Worm (Caenorhabditis elegans) whole organism, L4 larva: ENCODE measurements around the gene T23B12.11.

Experiments used
- F10B5.3 ChIP-seq: sonication (generic microtip); optimal IDR thresholded peaks from 2 replicates; lab custom pipeline; 2016; ENCODE audit warnings: mild to moderate bottlenecking, missing genetic modification characterization, missing compliant biosample characterization
- Y48G9A.11 ChIP-seq: fragments of 200-800 bp; sonication (Bioruptor generic); IDR thresholded peaks from 2 replicates; pipeline ENCODE4 v1.3.6; 2022; ENCODE audit warnings: missing genetic modification reagents, missing genetic modification characterization, missing compliant biosample characterization
- Y5F2A.4 ChIP-seq: fragments of 200-800 bp; sonication (Bioruptor generic); optimal IDR thresholded peaks from 2 replicates; lab custom pipeline; 2018; ENCODE audit warnings: mild to moderate bottlenecking, missing genetic modification characterization, missing compliant biosample characterization
- Y75B8A.6 ChIP-seq: fragments of 200-800 bp; sonication (Bioruptor generic); IDR thresholded peaks from 2 replicates; pipeline ENCODE4 v1.3.6; 2022; ENCODE audit warnings: missing genetic modification reagents, missing genetic modification characterization, missing compliant biosample characterization
- ZK546.5 ChIP-seq, 2 experiments: sonication (generic microtip); optimal IDR thresholded peaks; 2 replicates each; lab custom pipeline; 2017; ENCODE audit warnings: missing biosample characterization in 2 of 2, missing genetic modification characterization in 2 of 2
- aha-1 ChIP-seq: fragments of 150-350 bp; peaks from one replicate; lab custom pipeline; 2014; ENCODE audit warnings: missing biosample characterization, missing genetic modification characterization
- ama-1 ChIP-seq: fragments of 150-350 bp; optimal IDR thresholded peaks from 2 replicates; lab custom pipeline; 2014; ENCODE audit warnings: inconsistent platforms, mixed read lengths
- arid-1 ChIP-seq: fragments of 200-800 bp; sonication (Bioruptor generic); conservative IDR thresholded peaks from 2 replicates; pipeline ENCODE4 v1.3.6; 2022; ENCODE audit warnings: missing genetic modification reagents, missing genetic modification characterization, missing compliant biosample characterization
- ceh-20 ChIP-seq: fragments of 200-800 bp; sonication (Bioruptor generic); IDR thresholded peaks from 2 replicates; pipeline ENCODE4 v1.3.6; 2022; ENCODE audit warnings: missing genetic modification reagents, missing genetic modification characterization, missing compliant biosample characterization
- ceh-82 ChIP-seq: sonication (generic microtip); optimal IDR thresholded peaks from 2 replicates; lab custom pipeline; 2017; ENCODE audit warnings: missing biosample characterization, missing genetic modification characterization
- ces-1 ChIP-seq: fragments of 150-350 bp; sonication (generic microtip); optimal IDR thresholded peaks from 4 replicates; lab custom pipeline; 2014; ENCODE audit warnings: missing biosample characterization, missing genetic modification reagents, missing genetic modification characterization
- cey-2 ChIP-seq: sonication (generic microtip); optimal IDR thresholded peaks from 3 replicates; lab custom pipeline; 2017; ENCODE audit warnings: missing genetic modification characterization, mild to moderate bottlenecking, missing compliant biosample characterization, antibody characterized with exemption, borderline replicate concordance; ENCODE audit not compliant: insufficient read depth
- ctbp-1 ChIP-seq: fragments of 200-800 bp; sonication (Bioruptor generic); IDR thresholded peaks from 2 replicates; pipeline ENCODE4 v1.3.6; 2022; ENCODE audit warnings: missing genetic modification reagents, missing genetic modification characterization, missing compliant biosample characterization
- daf-16 ChIP-seq, 3 experiments: sonication (generic microtip); optimal IDR thresholded peaks; 2 replicates each; lab custom pipeline; 2016 to 2017; ENCODE audit warnings: missing genetic modification characterization in 3 of 3, missing genetic modification reagents in 3 of 3, mild to moderate bottlenecking in 2 of 3, missing compliant biosample characterization in 2 of 3, missing biosample characterization in 1 of 3, moderate library complexity in 1 of 3
- daf-19 ChIP-seq: fragments of 200-800 bp; sonication (Bioruptor generic); conservative IDR thresholded peaks from 2 replicates; pipeline ENCODE4 v1.3.6; 2022; ENCODE audit warnings: missing genetic modification characterization, missing compliant biosample characterization
- daf-8 ChIP-seq: fragments of 200-800 bp; sonication (Bioruptor generic); IDR thresholded peaks from 2 replicates; pipeline ENCODE4 v1.3.6; 2022; ENCODE audit warnings: missing genetic modification characterization, missing compliant biosample characterization
- dmd-6 ChIP-seq: fragments of 200-800 bp; sonication (Bioruptor generic); IDR thresholded peaks from 2 replicates; pipeline ENCODE4 v1.3.6; 2022; ENCODE audit warnings: missing genetic modification reagents, missing genetic modification characterization, missing compliant biosample characterization
- dpl-1 ChIP-seq: fragments of 150-350 bp; optimal IDR thresholded peaks from 2 replicates; lab custom pipeline; 2014; ENCODE audit warnings: missing biosample characterization, missing genetic modification reagents, missing genetic modification characterization
- duxl-1 ChIP-seq: sonication (generic microtip); optimal IDR thresholded peaks from 2 replicates; lab custom pipeline; 2016; ENCODE audit warnings: mild to moderate bottlenecking, missing genetic modification characterization, moderate library complexity, missing compliant biosample characterization; ENCODE audit not compliant: poor library complexity
- dve-1 ChIP-seq: sonication (generic microtip); optimal IDR thresholded peaks from 2 replicates; lab custom pipeline; 2017; ENCODE audit warnings: antibody characterized with exemption, mild to moderate bottlenecking, missing genetic modification characterization, missing compliant biosample characterization; ENCODE audit not compliant: insufficient read depth
- egl-27 ChIP-seq: sonication (generic microtip); optimal IDR thresholded peaks from 3 replicates; lab custom pipeline; 2017; ENCODE audit warnings: missing biosample characterization, missing genetic modification reagents, missing genetic modification characterization
- egl-43 ChIP-seq: fragments of 200-800 bp; sonication (Bioruptor generic); IDR thresholded peaks from 2 replicates; pipeline ENCODE4 v1.3.6; 2022; ENCODE audit warnings: missing genetic modification reagents, missing genetic modification characterization, missing compliant biosample characterization
- fos-1 ChIP-seq: fragments of 150-350 bp; optimal IDR thresholded peaks from 2 replicates; lab custom pipeline; 2014; ENCODE audit warnings: missing biosample characterization, missing genetic modification characterization
- hlh-11 ChIP-seq: fragments of 200-800 bp; sonication (Bioruptor generic); optimal IDR thresholded peaks from 2 replicates; lab custom pipeline; 2018; ENCODE audit warnings: mild to moderate bottlenecking, missing genetic modification characterization, missing compliant biosample characterization
- lin-1 ChIP-seq: fragments of 200-800 bp; sonication (Bioruptor generic); IDR thresholded peaks from 2 replicates; pipeline ENCODE4 v1.3.6; 2022; ENCODE audit warnings: missing genetic modification reagents, missing genetic modification characterization, missing compliant biosample characterization
- lin-29 ChIP-seq: fragments of 200-800 bp; sonication (Bioruptor generic); IDR thresholded peaks from 2 replicates; pipeline ENCODE4 v1.3.6; 2022; ENCODE audit warnings: missing genetic modification reagents, missing genetic modification characterization, missing compliant biosample characterization
- lin-38 ChIP-seq: fragments of 200-800 bp; sonication (Bioruptor generic); IDR thresholded peaks from 2 replicates; pipeline ENCODE4 v1.3.6; 2022; ENCODE audit warnings: missing genetic modification reagents, missing genetic modification characterization, missing compliant biosample characterization
- madf-5 ChIP-seq, 2 experiments: fragments of 200-800 bp; sonication (Bioruptor generic); IDR thresholded peaks; 2 replicates each; pipeline ENCODE4 v1.3.6; 2022; ENCODE audit warnings: missing compliant biosample characterization in 2 of 2, missing genetic modification characterization in 2 of 2
- madf-9 ChIP-seq: fragments of 200-800 bp; sonication (Bioruptor generic); conservative IDR thresholded peaks from 2 replicates; pipeline ENCODE4 v1.3.6; 2022; ENCODE audit warnings: missing genetic modification reagents, missing genetic modification characterization, missing compliant biosample characterization
- mdt-29 ChIP-seq: fragments of 200-800 bp; sonication (Bioruptor generic); IDR thresholded peaks from 2 replicates; pipeline ENCODE4 v1.3.6; 2022; ENCODE audit warnings: missing genetic modification reagents, missing genetic modification characterization, missing compliant biosample characterization
- mes-2 ChIP-seq: sonication (generic microtip); optimal IDR thresholded peaks from 2 replicates; lab custom pipeline; 2016; ENCODE audit warnings: missing genotype, mild to moderate bottlenecking, missing genetic modification characterization, missing compliant biosample characterization; ENCODE audit not compliant: poor library complexity, severe bottlenecking
- mxl-3 ChIP-seq: fragments of 200-800 bp; sonication (Bioruptor generic); optimal IDR thresholded peaks from 2 replicates; lab custom pipeline; 2018; ENCODE audit warnings: mild to moderate bottlenecking, missing genetic modification characterization, missing compliant biosample characterization
- nhr-111 ChIP-seq: fragments of 200-800 bp; sonication (Bioruptor generic); optimal IDR thresholded peaks from 2 replicates; lab custom pipeline; 2018; ENCODE audit warnings: mild to moderate bottlenecking, missing genetic modification characterization, missing compliant biosample characterization
- nhr-28 ChIP-seq: fragments of 150-350 bp; optimal IDR thresholded peaks from 2 replicates; lab custom pipeline; 2014; ENCODE audit warnings: missing biosample characterization, missing genetic modification characterization
- nhr-41 ChIP-seq: fragments of 200-800 bp; sonication (Bioruptor generic); IDR thresholded peaks from 2 replicates; pipeline ENCODE4 v1.3.6; 2022; ENCODE audit warnings: missing genetic modification reagents, missing genetic modification characterization, missing compliant biosample characterization
- nhr-76 ChIP-seq: fragments of 150-350 bp; optimal IDR thresholded peaks from 2 replicates; lab custom pipeline; 2014; ENCODE audit warnings: missing biosample characterization, missing genetic modification characterization
- nhr-77 ChIP-seq: fragments of 150-350 bp; optimal IDR thresholded peaks from 2 replicates; lab custom pipeline; 2014; ENCODE audit warnings: missing biosample characterization, missing genetic modification characterization
- pha-4 ChIP-seq, 2 experiments: fragments of 150-350 bp in 1 of 2; fragments of 200-800 bp in 1 of 2; sonication (Bioruptor generic) in 1 of 2; IDR thresholded peaks in 1 of 2; optimal IDR thresholded peaks in 1 of 2; 2 replicates each; pipeline versions ENCODE4 v1.3.6 to Lab custom; 2014 to 2022; ENCODE audit warnings: missing genetic modification characterization in 2 of 2, missing genetic modification reagents in 2 of 2, missing biosample characterization in 1 of 2, missing compliant biosample characterization in 1 of 2
- php-3 ChIP-seq: fragments of 200-800 bp; sonication (Bioruptor generic); IDR thresholded peaks from 2 replicates; pipeline ENCODE4 v1.3.6; 2022; ENCODE audit warnings: missing genetic modification reagents, missing genetic modification characterization, missing compliant biosample characterization
- pqm-1 ChIP-seq: sonication (generic microtip); optimal IDR thresholded peaks from 2 replicates; lab custom pipeline; 2017; ENCODE audit warnings: missing biosample characterization, missing genetic modification characterization
- tra-1 ChIP-seq: fragments of 200-800 bp; sonication (Bioruptor generic); IDR thresholded peaks from 2 replicates; pipeline ENCODE4 v1.3.6; 2022; ENCODE audit warnings: missing genetic modification reagents, missing genetic modification characterization, missing compliant biosample characterization
- unc-62 ChIP-seq, 3 experiments: fragments of 150-350 bp in 1 of 3; sonication (generic microtip); optimal IDR thresholded peaks in 2 of 3; peaks in 1 of 3; 1 replicate in 1 of 3; 2 replicates in 2 of 3; lab custom pipeline; 2014 to 2017; ENCODE audit warnings: missing biosample characterization in 3 of 3, missing genetic modification characterization in 3 of 3, missing genetic modification reagents in 3 of 3, missing genotype in 1 of 3
- zfp-2 ChIP-seq: sonication (generic microtip); optimal IDR thresholded peaks from 2 replicates; lab custom pipeline; 2016; ENCODE audit warnings: mild to moderate bottlenecking, missing genetic modification characterization, missing compliant biosample characterization
- zip-11 ChIP-seq: fragments of 200-800 bp; sonication (Bioruptor generic); IDR thresholded peaks from 2 replicates; pipeline ENCODE4 v1.3.6; 2022; ENCODE audit warnings: missing genetic modification characterization, missing compliant biosample characterization
- ztf-11 ChIP-seq: fragments of 150-350 bp; optimal IDR thresholded peaks from 2 replicates; lab custom pipeline; 2014; ENCODE audit warnings: missing biosample characterization, missing genetic modification characterization

The T23B12.11 gene

DNA sequence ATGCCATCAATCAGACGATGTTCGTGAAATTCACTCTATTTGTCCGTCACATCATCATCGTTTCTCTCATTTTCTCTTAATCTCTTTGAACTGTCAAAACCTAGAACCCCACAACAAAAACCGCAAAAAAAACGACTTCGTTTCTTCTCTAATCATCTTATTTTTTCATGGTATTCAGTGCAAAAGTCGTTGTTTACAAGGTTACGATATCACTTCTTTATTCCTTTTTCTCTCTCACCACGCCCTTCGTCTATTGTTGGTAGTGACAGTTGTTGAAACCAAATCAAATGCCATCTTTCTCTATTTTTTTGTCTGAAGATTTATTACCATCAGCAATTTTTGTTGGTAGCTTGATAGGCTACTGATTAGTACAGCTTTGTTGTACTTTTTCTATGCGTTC is 6.0 kb upstream of the T23B12.11 start (continued):
- TF ChIP-seq duxl-1 (no peak), pha-4 (GFP tag; IDR thresholded peaks at IDR 0.05; lab: Robert Waterston, UW) (no peak), pha-4 (tag; optimal IDR thresholded peaks at IDR 0.05; lab: Kevin White, UChicago) (no peak), zip-11 (GFP tag; lab: Robert Waterston, UW) (no peak), nhr-41 (no peak), F10B5.3 (tag; lab: Kevin White, UChicago) (no peak), lin-38 (GFP tag; lab: Robert Waterston, UW) (no peak), arid-1 (GFP tag; lab: Robert Waterston, UW) (no peak), mxl-3 (GFP tag; lab: Kevin White, UChicago) (no peak), ztf-11 (tag; lab: Kevin White, UChicago) (no peak), ceh-82 (no peak), Y5F2A.4 (GFP tag; lab: Kevin White, UChicago) (no peak), Y75B8A.6 (no peak), daf-19 (no peak), nhr-28 (tag; lab: Kevin White, UChicago) (peak; percentile 67), pqm-1 (tag; lab: Kevin White, UChicago) (no peak), unc-62 (GFP tag; optimal IDR thresholded peaks at IDR 0.05 in 1 of 2; lab: Kevin White, UChicago) (peak in 1 of 2 experiments; percentile 99), unc-62 (tag; optimal IDR thresholded peaks at IDR 0.05; lab: Kevin White, UChicago) (no peak), ceh-20 (GFP tag; lab: Robert Waterston, UW) (0 out of 2 replicates have a peak, but pooled peaks have one; percentile 47), hlh-11 (tag; lab: Kevin White, UChicago) (no peak), mdt-29 (GFP tag; lab: Robert Waterston, UW) (no peak), nhr-76 (tag; lab: Kevin White, UChicago) (no peak), madf-5 (GFP tag; IDR thresholded peaks at IDR 0.05; lab: Robert Waterston, UW) (no peak), cey-2 (tag; lab: Kevin White, UChicago) (peak; percentile 39), nhr-111 (no peak), nhr-77 (no peak), ZK546.5 (tag; optimal IDR thresholded peaks at IDR 0.05; lab: Kevin White, UChicago) (no peak), dve-1 (tag; lab: Kevin White, UChicago) (peak; percentile 51), lin-29 (no peak), lin-1 (GFP tag; lab: Robert Waterston, UW) (no peak), php-3 (GFP tag; lab: Robert Waterston, UW) (no peak), daf-8 (GFP tag; lab: Robert Waterston, UW) (no peak)

DNA sequence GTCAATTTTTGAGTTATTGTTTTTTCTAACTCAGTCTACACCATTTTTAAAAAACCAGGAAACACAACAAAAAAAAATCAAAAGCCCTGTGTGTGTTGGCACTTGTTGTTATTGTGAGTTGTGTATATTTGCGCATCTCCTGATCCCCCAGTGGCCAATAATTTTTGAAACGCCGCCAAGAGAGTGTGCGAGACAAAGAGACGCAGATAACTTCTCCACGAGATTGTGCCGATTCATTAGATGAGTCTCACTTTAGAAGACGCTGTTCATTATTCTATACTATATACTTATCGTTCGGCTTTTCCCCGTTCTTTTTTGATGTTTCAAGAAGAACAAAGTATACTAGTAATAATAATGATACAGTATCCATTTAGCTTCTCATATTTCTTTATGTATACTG is 4.5 kb upstream of the T23B12.11 start:
- TF ChIP-seq mxl-3 (GFP tag; lab: Kevin White, UChicago) (no peak), zfp-2 (tag; lab: Kevin White, UChicago) (no peak), unc-62 (GFP tag; optimal IDR thresholded peaks at IDR 0.05 in 1 of 2; lab: Kevin White, UChicago) (peak in 1 of 2 experiments; percentile 74), unc-62 (tag; optimal IDR thresholded peaks at IDR 0.05; lab: Kevin White, UChicago) (no peak), fos-1 (tag; lab: Kevin White, UChicago) (no peak)

DNA sequence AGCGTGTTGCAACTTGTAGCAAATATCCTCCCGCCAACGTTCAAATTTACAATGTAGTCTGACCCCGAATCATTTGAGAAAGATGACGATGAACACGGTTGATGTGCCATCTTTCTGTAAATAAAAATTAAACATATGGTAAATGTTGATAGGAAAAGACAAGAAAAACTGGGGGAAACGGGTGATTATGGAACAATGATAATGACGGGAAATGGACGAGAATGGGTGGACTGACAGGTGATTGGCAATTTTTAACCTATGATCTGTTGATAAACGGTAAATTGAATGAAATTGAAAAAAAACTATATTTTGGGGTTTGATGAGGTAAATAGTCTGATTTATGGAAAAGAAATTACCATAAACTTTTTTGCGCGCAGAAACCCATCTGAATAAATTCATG is 5.1 kb downstream of the T23B12.11 start, which contains the start of gene T23B12.6:
Gene T23B12.6, minus strand, starts transcription at position 114 of the 400 bp plus-strand sequence.
- TF ChIP-seq ces-1, result no peak
- TF ChIP-seq egl-27 (tag; lab: Kevin White, UChicago), result no peak
- TF ChIP-seq ama-1, result no peak
- TF ChIP-seq aha-1 (tag; lab: Kevin White, UChicago), result peak; percentile 69
- no peak for TF ChIP-seq Y48G9A.11
- TF ChIP-seq unc-62 (GFP tag; optimal IDR thresholded peaks at IDR 0.05 in 1 of 2; lab: Kevin White, UChicago), result peak in 1 of 2 experiments; percentile 31
- no peak for TF ChIP-seq unc-62 (tag; optimal IDR thresholded peaks at IDR 0.05; lab: Kevin White, UChicago)
- peak; percentile 70 for TF ChIP-seq nhr-77
- no peak for TF ChIP-seq mes-2 (tag; lab: Kevin White, UChicago)
- TF ChIP-seq php-3 (GFP tag; lab: Robert Waterston, UW), result no peak
- TF ChIP-seq lin-29, result no peak
- peak; percentile 59 for TF ChIP-seq hlh-11 (tag; lab: Kevin White, UChicago)
- TF ChIP-seq dmd-6 (GFP tag; lab: Robert Waterston, UW), result peak; percentile 88
- peak; percentile 47 for TF ChIP-seq nhr-28 (tag; lab: Kevin White, UChicago)
- TF ChIP-seq egl-43, result no peak
- no peak for TF ChIP-seq F10B5.3 (tag; lab: Kevin White, UChicago)
- no peak for TF ChIP-seq daf-8 (GFP tag; lab: Robert Waterston, UW)
- TF ChIP-seq ctbp-1, result no peak
- no peak for TF ChIP-seq daf-16 (GFP tag; optimal IDR thresholded peaks at IDR 0.05; lab: Kevin White, UChicago)
- TF ChIP-seq daf-16 (tag; optimal IDR thresholded peaks at IDR 0.05; lab: Kevin White, UChicago), result peak; percentile 86
- 0 out of 2 replicates have a peak, but pooled peaks have one; percentile 51 for TF ChIP-seq tra-1
- no peak for TF ChIP-seq dpl-1
- no peak for TF ChIP-seq madf-9
